Fruit fly (Drosophila melanogaster) whole organism, prepupa: Measurements from ENCODE around the gene Cks85A.

Source experiments
- Blimp-1 ChIP-seq: fragments of 200-800 bp; sonication (Bioruptor generic); optimal IDR thresholded peaks from 3 replicates; lab custom pipeline; 2017; ENCODE audit warnings: missing biosample characterization, missing genetic modification characterization, mild to moderate bottlenecking, moderate library complexity, missing genetic modification reagents
- CG10669 ChIP-seq: fragments of 200-800 bp; sonication (Bioruptor generic); optimal IDR thresholded peaks from 3 replicates; lab custom pipeline; 2018; ENCODE audit warnings: missing biosample characterization, mild to moderate bottlenecking, missing genetic modification characterization, moderate library complexity
- CG11762 ChIP-seq: fragments of 200-800 bp; sonication (Bioruptor generic); optimal IDR thresholded peaks from 3 replicates; lab custom pipeline; 2016; ENCODE audit warnings: missing biosample characterization, missing genetic modification characterization; ENCODE audit not compliant: insufficient read depth
- CG3032 ChIP-seq: fragments of 200-800 bp; optimal IDR thresholded peaks from 2 replicates; lab custom pipeline; 2019; ENCODE audit warnings: missing biosample characterization, mild to moderate bottlenecking, missing genetic modification characterization, moderate library complexity
- CG31627 ChIP-seq: fragments of 200-800 bp; sonication (Bioruptor generic); optimal IDR thresholded peaks from 3 replicates; lab custom pipeline; 2016; ENCODE audit warnings: missing biosample characterization, missing genetic modification characterization
- CG34406 ChIP-seq: fragments of 200-800 bp; sonication (Bioruptor generic); optimal IDR thresholded peaks from 3 replicates; lab custom pipeline; 2016; ENCODE audit warnings: missing biosample characterization, missing genetic modification characterization
- CG6163 ChIP-seq: fragments of 200-800 bp; sonication (Bioruptor generic); IDR thresholded peaks from 3 replicates; pipeline ENCODE4 v1.3.6; 2022; ENCODE audit warnings: missing biosample characterization, missing genetic modification characterization
- CG6276 ChIP-seq: fragments of 200-800 bp; sonication (Bioruptor generic); optimal IDR thresholded peaks from 2 replicates; lab custom pipeline; 2017; ENCODE audit warnings: missing biosample characterization, mild to moderate bottlenecking, missing genetic modification characterization
- CG6792 ChIP-seq: fragments of 200-800 bp; sonication (Bioruptor generic); optimal IDR thresholded peaks from 3 replicates; lab custom pipeline; 2016; ENCODE audit warnings: missing biosample characterization, missing genetic modification characterization
- CG6808 ChIP-seq: fragments of 200-800 bp; sonication (Bioruptor generic); optimal IDR thresholded peaks from 3 replicates; lab custom pipeline; 2017; ENCODE audit warnings: missing biosample characterization, missing genetic modification characterization, mild to moderate bottlenecking, moderate library complexity, missing genetic modification reagents
- CG8319 ChIP-seq: fragments of 200-800 bp; sonication (Bioruptor generic); optimal IDR thresholded peaks from 3 replicates; lab custom pipeline; 2016; ENCODE audit warnings: missing biosample characterization, missing genetic modification characterization
- CG8632 ChIP-seq: fragments of 200-800 bp; sonication (Bioruptor generic); optimal IDR thresholded peaks from 3 replicates; lab custom pipeline; 2016; ENCODE audit warnings: missing biosample characterization, missing genetic modification characterization
- CG9139 ChIP-seq: fragments of 200-800 bp; sonication (Bioruptor generic); optimal IDR thresholded peaks from 3 replicates; lab custom pipeline; 2017; ENCODE audit warnings: missing biosample characterization, mild to moderate bottlenecking, missing genetic modification characterization
- Eip75B ChIP-seq: fragments of 200-800 bp; sonication (Bioruptor generic); optimal IDR thresholded peaks from 3 replicates; lab custom pipeline; 2016; ENCODE audit warnings: missing biosample characterization, missing genetic modification characterization
- Eip78C ChIP-seq: fragments of 200-800 bp; sonication (Bioruptor generic); peaks from one replicate; lab custom pipeline; 2016; ENCODE audit warnings: missing biosample characterization, missing genetic modification characterization
- Eip93F ChIP-seq: fragments of 200-800 bp; sonication (Bioruptor generic); optimal IDR thresholded peaks from 2 replicates; lab custom pipeline; 2016; ENCODE audit warnings: missing biosample characterization, mild to moderate bottlenecking, missing genetic modification characterization
- Ets21C ChIP-seq: fragments of 200-800 bp; sonication (Bioruptor generic); optimal IDR thresholded peaks from 3 replicates; lab custom pipeline; 2016; ENCODE audit warnings: missing biosample characterization, missing genetic modification characterization
- Ets96B ChIP-seq: fragments of 200-800 bp; optimal IDR thresholded peaks from 2 replicates; lab custom pipeline; 2019; ENCODE audit warnings: missing biosample characterization, mild to moderate bottlenecking, missing genetic modification characterization, moderate library complexity
- Gug ChIP-seq: fragments of 200-800 bp; sonication (Bioruptor generic); IDR thresholded peaks from 2 replicates; pipeline ENCODE4 v1.3.6; 2022; ENCODE audit warnings: missing biosample characterization, missing genetic modification characterization
- Hr39 ChIP-seq: fragments of 200-800 bp; sonication (Bioruptor generic); optimal IDR thresholded peaks from 2 replicates; lab custom pipeline; 2016; ENCODE audit warnings: missing biosample characterization, missing genetic modification characterization
- Met ChIP-seq: fragments of 200-800 bp; sonication (Bioruptor generic); optimal IDR thresholded peaks from 3 replicates; lab custom pipeline; 2016; ENCODE audit warnings: missing biosample characterization, missing genetic modification characterization
- Sox14 ChIP-seq: fragments of 200-800 bp; sonication (Bioruptor generic); optimal IDR thresholded peaks from 3 replicates; lab custom pipeline; 2016; ENCODE audit warnings: missing biosample characterization, missing genetic modification characterization
- achi ChIP-seq: fragments of 200-800 bp; sonication (Bioruptor generic); optimal IDR thresholded peaks from 3 replicates; lab custom pipeline; 2016; ENCODE audit warnings: missing biosample characterization, missing genetic modification characterization
- acj6 ChIP-seq: fragments of 200-800 bp; sonication (Bioruptor generic); optimal IDR thresholded peaks from 3 replicates; lab custom pipeline; 2016; ENCODE audit warnings: missing biosample characterization, missing genetic modification characterization
- dsx ChIP-seq: fragments of 200-800 bp; optimal IDR thresholded peaks from 3 replicates; lab custom pipeline; 2019; ENCODE audit warnings: missing biosample characterization, mild to moderate bottlenecking, missing genetic modification characterization, moderate library complexity; ENCODE audit not compliant: poor library complexity, severe bottlenecking
- eg ChIP-seq: fragments of 200-800 bp; sonication (Bioruptor generic); IDR thresholded peaks from 3 replicates; pipeline ENCODE4 v1.3.6; 2022; ENCODE audit warnings: missing biosample characterization, missing genetic modification characterization
- esn ChIP-seq: fragments of 200-800 bp; sonication (Bioruptor generic); optimal IDR thresholded peaks from 2 replicates; lab custom pipeline; 2016; ENCODE audit warnings: missing biosample characterization, mild to moderate bottlenecking, missing genetic modification characterization, moderate library complexity
- fkh ChIP-seq: fragments of 200-800 bp; sonication (Bioruptor generic); optimal IDR thresholded peaks from 3 replicates; lab custom pipeline; 2017; ENCODE audit warnings: missing biosample characterization, mild to moderate bottlenecking, missing genetic modification characterization, moderate library complexity
- lz ChIP-seq: fragments of 200-800 bp; sonication (Bioruptor generic); optimal IDR thresholded peaks from 3 replicates; lab custom pipeline; 2016; ENCODE audit warnings: missing biosample characterization, missing genetic modification characterization
- spab ChIP-seq: fragments of 200-800 bp; sonication (Bioruptor generic); optimal IDR thresholded peaks from 2 replicates; lab custom pipeline; 2017; ENCODE audit warnings: missing biosample characterization, mild to moderate bottlenecking, missing genetic modification characterization, missing genetic modification reagents
- ss ChIP-seq, 2 experiments: fragments of 200-800 bp; sonication (Bioruptor generic); optimal IDR thresholded peaks; 2 replicates in 1 of 2; 3 replicates in 1 of 2; lab custom pipeline; 2017 to 2018; ENCODE audit warnings: mild to moderate bottlenecking in 2 of 2, missing biosample characterization in 2 of 2, missing genetic modification characterization in 2 of 2, moderate library complexity in 1 of 2
- svp ChIP-seq: fragments of 200-800 bp; sonication (Bioruptor generic); peaks from one replicate; lab custom pipeline; 2016; ENCODE audit warnings: missing biosample characterization, missing genetic modification characterization
- vri ChIP-seq: fragments of 200-800 bp; sonication (Bioruptor generic); optimal IDR thresholded peaks from 3 replicates; lab custom pipeline; 2016; ENCODE audit warnings: missing biosample characterization, mild to moderate bottlenecking, missing genetic modification characterization

Cks85A gene

DNA sequence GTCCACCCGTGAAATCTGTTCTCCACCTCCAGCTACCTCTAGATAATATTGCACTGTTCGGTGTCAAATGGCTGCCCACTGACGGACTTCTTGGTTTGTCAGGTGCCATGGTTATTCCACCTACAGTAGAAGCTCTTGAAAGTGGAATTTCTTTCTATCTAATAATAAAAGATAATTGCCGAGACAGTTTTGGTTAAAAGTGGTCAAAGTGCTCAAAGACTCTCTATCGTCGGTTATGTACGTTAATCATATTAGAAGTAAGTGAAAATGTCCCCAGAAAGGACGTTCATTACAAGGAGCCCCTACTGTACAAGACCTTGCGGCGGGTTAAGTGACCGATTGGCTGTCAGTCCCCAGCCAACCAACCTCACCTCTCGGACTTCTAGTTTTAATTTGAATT lies 25.9 kb upstream of the Cks85A start (continued):
- TF ChIP-seq CG6808 (GFP tag; lab: Kevin White, UChicago) (no peak), CG6163 (GFP tag; lab: Robert Waterston, UW) (peak; percentile 70), spab (GFP tag; lab: Kevin White, UChicago) (peak; percentile 2), CG8632 (GFP tag; lab: Kevin White, UChicago) (peak; percentile 41), acj6 (peak; percentile 17), CG6276 (GFP tag; lab: Kevin White, UChicago) (peak; percentile 4), Sox14 (GFP tag; lab: Kevin White, UChicago) (peak; percentile 73), CG31627 (peak; percentile 60), fkh (GFP tag; lab: Kevin White, UChicago) (no peak), Blimp-1 (no peak), CG9139 (GFP tag; lab: Kevin White, UChicago) (no peak), CG3032 (tag; lab: Kevin White, UChicago) (no peak), Ets21C (peak; percentile 35), CG10669 (peak; percentile 1), lz (GFP tag; lab: Kevin White, UChicago) (peak; percentile 51), CG6792 (GFP tag; lab: Kevin White, UChicago) (peak; percentile 59)

DNA sequence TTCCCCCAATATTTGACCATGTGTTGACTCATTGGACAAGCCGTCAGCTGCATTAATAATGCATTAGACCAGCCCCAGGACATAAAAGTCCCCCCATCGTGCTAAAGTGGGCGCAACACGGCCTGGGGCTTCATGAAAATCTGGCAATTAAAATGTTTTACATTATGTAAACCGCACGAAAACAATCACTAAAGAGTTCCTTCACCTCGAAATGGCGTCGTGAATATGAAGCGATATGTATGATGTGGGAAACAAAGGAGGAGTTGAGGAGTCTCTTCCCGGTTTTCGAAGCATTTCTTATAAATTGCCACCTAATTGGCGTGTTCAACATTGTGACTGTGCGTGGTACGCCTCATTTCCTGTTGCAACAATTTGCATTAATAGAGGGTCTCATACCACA lies 24.4 kb upstream of the Cks85A start:
- peak; percentile 15 for TF ChIP-seq Eip78C
- no peak for TF ChIP-seq CG9139 (GFP tag; lab: Kevin White, UChicago)
- TF ChIP-seq Met (GFP tag; lab: Kevin White, UChicago): no peak
- TF ChIP-seq Eip93F (GFP tag; lab: Kevin White, UChicago): no peak

DNA sequence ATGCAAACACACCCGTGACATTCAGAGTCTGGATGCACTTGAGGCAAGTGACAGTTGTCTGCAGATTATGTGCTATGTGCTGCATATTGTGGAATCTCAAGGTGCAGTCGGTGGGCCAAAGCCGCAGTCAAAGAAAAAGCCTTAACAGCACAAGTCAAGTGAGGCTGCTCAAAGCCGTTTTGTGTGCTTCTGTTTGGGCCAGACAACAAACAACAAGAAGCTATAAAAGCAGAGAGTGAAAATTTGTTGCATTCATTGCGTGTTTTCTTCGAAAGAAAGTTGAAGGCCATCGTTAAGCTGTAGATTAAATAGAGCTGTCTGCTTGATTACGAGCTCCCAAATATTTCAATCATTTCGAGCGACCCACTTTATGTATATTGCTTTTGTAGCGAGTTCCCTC lies 23.7 kb upstream of the Cks85A start:
- TF ChIP-seq vri (GFP tag; lab: Kevin White, UChicago) (no peak), dsx (GFP tag; lab: Kevin White, UChicago) (no peak), Eip78C (peak; percentile 21), CG8319 (GFP tag; lab: Kevin White, UChicago) (no peak), CG11762 (GFP tag; lab: Kevin White, UChicago) (no peak), Gug (GFP tag; lab: Robert Waterston, UW) (no peak), spab (GFP tag; lab: Kevin White, UChicago) (no peak), Hr39 (GFP tag; lab: Kevin White, UChicago) (no peak)
- TF ChIP-seq, all 60 proteins: peak for 1

DNA sequence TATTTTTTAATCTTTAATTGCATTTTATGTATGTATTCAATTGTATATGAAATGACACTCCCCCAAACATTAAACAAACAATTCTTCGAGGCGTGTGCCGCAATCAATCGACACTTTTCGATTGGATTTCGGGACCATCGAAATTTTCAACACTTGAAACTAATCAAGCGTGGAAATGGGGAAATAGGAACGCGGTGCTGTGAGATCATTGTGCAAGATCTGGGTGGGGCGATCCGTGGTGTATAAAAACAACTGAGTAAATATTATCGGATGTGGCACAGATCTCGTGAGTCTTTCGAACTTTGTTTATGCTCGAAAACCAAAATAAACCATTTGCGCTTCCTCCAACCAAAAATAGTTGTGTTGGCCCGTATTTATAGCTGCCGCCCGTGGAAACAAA lies 23.0 kb upstream of the Cks85A start:
- TF ChIP-seq CG3032 (tag; lab: Kevin White, UChicago) (no peak), Met (GFP tag; lab: Kevin White, UChicago) (no peak)

DNA sequence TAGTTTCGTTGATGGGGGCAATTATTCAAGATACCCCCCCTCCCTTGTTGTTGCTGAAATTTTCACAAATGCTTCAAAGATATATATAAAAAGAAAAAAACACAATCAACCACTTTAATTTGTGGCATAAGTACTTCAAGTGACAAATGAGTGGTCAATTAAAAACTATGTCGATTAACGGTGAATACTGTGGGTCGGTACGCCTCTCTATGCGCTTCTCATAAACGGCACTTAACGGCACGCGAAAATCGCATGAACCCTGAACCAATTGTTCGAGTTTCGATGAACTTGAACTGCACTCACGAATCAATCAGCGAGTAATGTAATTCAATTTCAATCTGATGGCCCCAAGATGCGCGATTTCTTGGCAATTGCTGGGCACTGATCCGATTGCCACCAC lies 21.9 kb upstream of the Cks85A start:
- TF ChIP-seq vri (GFP tag; lab: Kevin White, UChicago) (no peak), svp (GFP tag; lab: Kevin White, UChicago) (peak; percentile 74)

DNA sequence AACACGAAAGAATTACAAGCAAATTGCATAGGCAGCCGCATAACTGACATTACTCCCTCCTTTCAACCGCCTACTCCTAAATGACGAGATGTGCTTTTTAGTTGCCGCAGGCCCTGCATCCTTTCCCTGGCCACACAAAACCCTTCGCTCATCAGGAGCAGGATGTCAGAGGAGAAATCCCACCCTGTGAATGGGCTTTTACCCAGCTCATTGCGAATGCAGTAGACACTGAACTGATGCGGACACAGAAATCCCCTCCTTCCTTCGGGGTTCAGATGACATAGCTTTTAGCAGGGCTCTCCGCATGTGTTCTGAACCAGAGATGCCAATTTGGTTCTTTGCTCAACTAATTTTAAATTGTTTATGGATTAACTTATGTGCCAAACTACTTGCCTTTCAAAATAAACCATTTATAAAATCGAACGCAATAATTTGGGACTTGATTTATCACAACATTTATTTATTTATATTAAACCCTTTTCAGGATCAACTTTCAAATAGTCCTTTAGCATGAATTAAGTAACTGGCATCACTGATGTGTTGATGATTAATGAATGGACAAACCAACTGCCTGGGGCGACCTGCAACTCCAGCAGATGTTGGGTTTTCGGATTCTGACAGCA lies 21.0 kb upstream of the Cks85A start:
- TF ChIP-seq svp (GFP tag; lab: Kevin White, UChicago) (peak; percentile 48), Ets96B (tag; lab: Kevin White, UChicago) (peak; percentile 48), Met (GFP tag; lab: Kevin White, UChicago) (peak; percentile 24), CG6808 (GFP tag; lab: Kevin White, UChicago) (peak; percentile 27), eg (GFP tag; lab: Robert Waterston, UW) (no peak), Eip93F (GFP tag; lab: Kevin White, UChicago) (no peak), Eip78C (peak; percentile 16), vri (GFP tag; lab: Kevin White, UChicago) (no peak), CG34406 (GFP tag; lab: Kevin White, UChicago) (no peak), Ets21C (no peak), spab (GFP tag; lab: Kevin White, UChicago) (peak; percentile 6), CG10669 (peak; percentile 6), esn (peak; percentile 33), Eip75B (GFP tag; lab: Kevin White, UChicago) (peak; percentile 27), ss (GFP tag; optimal IDR thresholded peaks at IDR 0.05; lab: Kevin White, UChicago) (peak in 1 of 2 experiments; percentile 25), achi (GFP tag; lab: Kevin White, UChicago) (peak; percentile 3)
